Fruit fly (Drosophila melanogaster) whole organism, embryonic: ENCODE measurements around the gene TotB.

Experiments
- Asciz ChIP-seq: fragments of 200-800 bp; sonication (Bioruptor generic); optimal IDR thresholded peaks from 2 replicates; lab custom pipeline; 2017; ENCODE audit warnings: missing biosample characterization, mild to moderate bottlenecking, missing genetic modification characterization, missing genetic modification reagents
- Awh ChIP-seq: fragments of 200-800 bp; sonication (Bioruptor generic); IDR thresholded peaks from 2 replicates; pipeline ENCODE4, ENCODE4 v1.3.6; 2022; ENCODE audit warnings: missing biosample characterization, missing genetic modification characterization
- Bdp1 ChIP-seq: fragments of 200-800 bp; sonication (Bioruptor generic); optimal IDR thresholded peaks from 3 replicates; lab custom pipeline; 2016; ENCODE audit warnings: missing biosample characterization, missing genetic modification characterization
- CG11456 ChIP-seq: fragments of 200-800 bp; sonication (Bioruptor generic); IDR thresholded peaks from 3 replicates; pipeline ENCODE4 v1.3.6; 2022; ENCODE audit warnings: missing biosample characterization, missing genetic modification characterization
- CG11723 ChIP-seq: fragments of 200-800 bp; sonication (Bioruptor generic); optimal IDR thresholded peaks from 2 replicates; lab custom pipeline; 2017; ENCODE audit warnings: missing biosample characterization, mild to moderate bottlenecking, missing genetic modification characterization
- CG14860 ChIP-seq: fragments of 200-800 bp; sonication (Bioruptor generic); IDR thresholded peaks from 3 replicates; pipeline ENCODE4 v1.3.6; 2022; ENCODE audit warnings: missing biosample characterization, missing genetic modification characterization; ENCODE audit not compliant: partially characterized antibody
- CG1602 ChIP-seq: fragments of 200-800 bp; sonication (Bioruptor generic); optimal IDR thresholded peaks from 3 replicates; lab custom pipeline; 2016; ENCODE audit warnings: missing biosample characterization, missing genetic modification characterization
- CG1603 ChIP-seq: fragments of 200-800 bp; sonication (Bioruptor generic); optimal IDR thresholded peaks from 2 replicates; lab custom pipeline; 2019; ENCODE audit warnings: missing biosample characterization, mild to moderate bottlenecking, missing genetic modification characterization, moderate library complexity
- CG16813 ChIP-seq: fragments of 200-800 bp; sonication (Bioruptor generic); IDR thresholded peaks from 3 replicates; pipeline ENCODE4 v1.3.6; 2022; ENCODE audit warnings: missing biosample characterization, missing genetic modification characterization; ENCODE audit not compliant: partially characterized antibody
- CG17186 ChIP-seq: fragments of 200-800 bp; sonication (Bioruptor generic); optimal IDR thresholded peaks from 3 replicates; lab custom pipeline; 2017; ENCODE audit warnings: missing biosample characterization, missing genetic modification reagents, missing genetic modification characterization
- CG17361 ChIP-seq: fragments of 200-800 bp; sonication (Bioruptor generic); IDR thresholded peaks from 3 replicates; pipeline ENCODE4 v1.3.6; 2022; ENCODE audit warnings: missing biosample characterization, missing genetic modification characterization
- CG18619 ChIP-seq: fragments of 200-800 bp; sonication (Bioruptor generic); optimal IDR thresholded peaks from 3 replicates; lab custom pipeline; 2017; ENCODE audit warnings: missing biosample characterization, mild to moderate bottlenecking, missing genetic modification characterization
- CG18764 ChIP-seq: fragments of 200-800 bp; sonication (Bioruptor generic); optimal IDR thresholded peaks from 3 replicates; lab custom pipeline; 2016; ENCODE audit warnings: missing biosample characterization, missing genetic modification characterization
- CG2116 ChIP-seq: fragments of 200-800 bp; sonication (Bioruptor generic); optimal IDR thresholded peaks from 3 replicates; lab custom pipeline; 2018; ENCODE audit warnings: missing biosample characterization, mild to moderate bottlenecking, missing genetic modification characterization
- CG3281 ChIP-seq: fragments of 200-800 bp; sonication (Bioruptor generic); optimal IDR thresholded peaks from 3 replicates; lab custom pipeline; 2017; ENCODE audit warnings: missing biosample characterization, mild to moderate bottlenecking, missing genetic modification characterization
- CG3838 ChIP-seq: fragments of 200-800 bp; sonication (Bioruptor generic); optimal IDR thresholded peaks from 3 replicates; lab custom pipeline; 2016; ENCODE audit warnings: missing biosample characterization, missing genetic modification characterization
- CG3847 ChIP-seq: fragments of 200-800 bp; sonication (Bioruptor generic); IDR thresholded peaks from 2 replicates; pipeline ENCODE4 v1.3.6; 2022; ENCODE audit warnings: missing biosample characterization, missing genetic modification characterization
- CG6791 ChIP-seq: fragments of 200-800 bp; sonication (Bioruptor generic); IDR thresholded peaks from 3 replicates; pipeline ENCODE4 v1.3.6; 2022; ENCODE audit warnings: missing biosample characterization, missing genetic modification characterization; ENCODE audit not compliant: partially characterized antibody
- CG7786 ChIP-seq: fragments of 200-800 bp; sonication (Bioruptor generic); optimal IDR thresholded peaks from 2 replicates; lab custom pipeline; 2016; ENCODE audit warnings: missing biosample characterization, missing genetic modification characterization
- CG7963 ChIP-seq: fragments of 200-800 bp; sonication (Bioruptor generic); IDR thresholded peaks from 3 replicates; pipeline ENCODE4 v1.3.6; 2022; ENCODE audit warnings: missing biosample characterization, missing genetic modification characterization; ENCODE audit not compliant: partially characterized antibody
- CG8765 ChIP-seq: fragments of 200-800 bp; sonication (Bioruptor generic); IDR thresholded peaks from 2 replicates; pipeline ENCODE4 v1.3.6; 2022; ENCODE audit warnings: missing biosample characterization, missing genetic modification characterization
- CG9932 ChIP-seq: fragments of 200-800 bp; sonication (Bioruptor generic); IDR thresholded peaks from 2 replicates; pipeline ENCODE4 v1.3.6; 2022; ENCODE audit warnings: missing biosample characterization, missing genetic modification characterization
- Dbx ChIP-seq: fragments of 200-800 bp; sonication (Bioruptor generic); IDR thresholded peaks from 3 replicates; pipeline ENCODE4 v1.3.6; 2022; ENCODE audit warnings: missing biosample characterization, missing genetic modification characterization
- Dfd ChIP-seq, 2 experiments: fragments of >200 bp; optimal IDR thresholded peaks; 2 replicates each; lab custom pipeline; 2017; ENCODE audit warnings: missing biosample characterization in 2 of 2, missing genetic modification characterization in 2 of 2
- HLH4C ChIP-seq: fragments of 200-800 bp; sonication (Bioruptor generic); IDR thresholded peaks from 3 replicates; pipeline ENCODE4 v1.3.6; 2022; ENCODE audit warnings: missing biosample characterization, missing genetic modification characterization; ENCODE audit not compliant: partially characterized antibody
- NK7.1 ChIP-seq: fragments of 200-800 bp; sonication (Bioruptor generic); optimal IDR thresholded peaks from 3 replicates; lab custom pipeline; 2016; ENCODE audit warnings: missing biosample characterization, missing genetic modification characterization
- Opbp ChIP-seq: fragments of 200-800 bp; sonication (Bioruptor generic); IDR thresholded peaks from 3 replicates; pipeline ENCODE4 v1.3.6; 2022; ENCODE audit warnings: missing biosample characterization, missing genetic modification characterization; ENCODE audit not compliant: partially characterized antibody
- Pdp1 ChIP-seq, 2 experiments: fragments of 200-800 bp; sonication (Bioruptor generic); optimal IDR thresholded peaks; 3 replicates each; lab custom pipeline; 2016; ENCODE audit warnings: missing biosample characterization in 2 of 2, missing genetic modification characterization in 2 of 2, mild to moderate bottlenecking in 1 of 2, moderate library complexity in 1 of 2
- Six4 ChIP-seq: fragments of 200-800 bp; sonication (Bioruptor generic); optimal IDR thresholded peaks from 2 replicates; lab custom pipeline; 2016; ENCODE audit warnings: missing biosample characterization, missing genetic modification characterization
- Sox100B ChIP-seq: fragments of 200-800 bp; sonication (Bioruptor generic); optimal IDR thresholded peaks from 3 replicates; lab custom pipeline; 2018; ENCODE audit warnings: missing biosample characterization, mild to moderate bottlenecking, missing genetic modification characterization
- ase ChIP-seq: fragments of 200-800 bp; sonication (Bioruptor generic); IDR thresholded peaks from 3 replicates; pipeline ENCODE4 v1.3.6; 2022; ENCODE audit warnings: missing biosample characterization, missing genetic modification characterization
- ato ChIP-seq: fragments of 200-800 bp; sonication (Bioruptor generic); IDR thresholded peaks from 2 replicates; pipeline ENCODE4 v1.3.6; 2022; ENCODE audit warnings: missing biosample characterization, missing genetic modification characterization; ENCODE audit not compliant: partially characterized antibody
- bbx ChIP-seq: fragments of 200-800 bp; sonication (Bioruptor generic); IDR thresholded peaks from 2 replicates; pipeline ENCODE4 v1.3.6; 2022; ENCODE audit warnings: missing biosample characterization, missing genetic modification characterization; ENCODE audit not compliant: partially characterized antibody
- cas ChIP-seq: fragments of 200-800 bp; sonication (Bioruptor generic); IDR thresholded peaks from 2 replicates; pipeline ENCODE4 v1.3.6; 2022; ENCODE audit warnings: missing biosample characterization, missing genetic modification characterization
- dmrt11E ChIP-seq: fragments of 200-800 bp; sonication (Bioruptor generic); optimal IDR thresholded peaks from 3 replicates; lab custom pipeline; 2018; ENCODE audit warnings: missing biosample characterization, mild to moderate bottlenecking, missing genetic modification characterization, moderate library complexity
- fd64A ChIP-seq: fragments of 200-800 bp; sonication (Bioruptor generic); optimal IDR thresholded peaks from 3 replicates; lab custom pipeline; 2018; ENCODE audit warnings: missing biosample characterization, mild to moderate bottlenecking, missing genetic modification characterization
- fru ChIP-seq: fragments of >200 bp; optimal IDR thresholded peaks from 2 replicates; lab custom pipeline; 2017
- gce ChIP-seq: fragments of 200-800 bp; sonication (Bioruptor generic); IDR thresholded peaks from 3 replicates; pipeline ENCODE4 v1.3.6; 2022; ENCODE audit warnings: missing biosample characterization, missing genetic modification characterization
- hkb ChIP-seq, 2 experiments: fragments of 200-800 bp in 1 of 2; fragments of >200 bp in 1 of 2; sonication (Bioruptor generic) in 1 of 2; IDR thresholded peaks in 1 of 2; optimal IDR thresholded peaks in 1 of 2; 2 replicates each; pipeline versions ENCODE4 v1.3.6 to Lab custom; 2017 to 2022; ENCODE audit warnings: missing biosample characterization in 1 of 2, missing genetic modification characterization in 1 of 2
- insv ChIP-seq, 2 experiments: fragments of 200-800 bp; sonication (Bioruptor generic); optimal IDR thresholded peaks; 3 replicates each; lab custom pipeline; 2016 to 2018; ENCODE audit warnings: missing biosample characterization in 2 of 2, missing genetic modification characterization in 2 of 2
- kni ChIP-seq: fragments of 200-800 bp; sonication (Bioruptor generic); optimal IDR thresholded peaks from 3 replicates; lab custom pipeline; 2017; ENCODE audit warnings: mild to moderate bottlenecking, missing biosample characterization, missing genetic modification reagents, missing genetic modification characterization
- knrl ChIP-seq: fragments of 200-800 bp; sonication (Bioruptor generic); IDR thresholded peaks from 3 replicates; pipeline ENCODE4 v1.3.6; 2022; ENCODE audit warnings: missing biosample characterization, missing genetic modification characterization; ENCODE audit not compliant: partially characterized antibody
- mld ChIP-seq: fragments of 200-800 bp; sonication (Bioruptor generic); IDR thresholded peaks from 3 replicates; pipeline ENCODE4 v1.3.6; 2022; ENCODE audit warnings: missing biosample characterization, missing genetic modification characterization; ENCODE audit not compliant: partially characterized antibody
- phol ChIP-seq: fragments of 200-800 bp; sonication (Bioruptor generic); optimal IDR thresholded peaks from 3 replicates; lab custom pipeline; 2018; ENCODE audit warnings: missing biosample characterization, mild to moderate bottlenecking, missing genetic modification characterization, moderate library complexity
- row ChIP-seq: fragments of 200-800 bp; sonication (Bioruptor generic); IDR thresholded peaks from 3 replicates; pipeline ENCODE4 v1.3.6; 2022; ENCODE audit warnings: missing biosample characterization, missing genetic modification characterization
- sens-2 ChIP-seq: fragments of 200-800 bp; sonication (Bioruptor generic); IDR thresholded peaks from 2 replicates; pipeline ENCODE4 v1.3.6; 2022; ENCODE audit warnings: missing biosample characterization, missing genetic modification characterization
- sim ChIP-seq: fragments of 200-800 bp; sonication (Bioruptor generic); IDR thresholded peaks from 2 replicates; pipeline ENCODE4 v1.3.6; 2022; ENCODE audit warnings: missing biosample characterization, missing genetic modification characterization
- stwl ChIP-seq: fragments of 200-800 bp; sonication (Bioruptor generic); optimal IDR thresholded peaks from 3 replicates; lab custom pipeline; 2018; ENCODE audit warnings: missing biosample characterization, mild to moderate bottlenecking, missing genetic modification characterization, moderate library complexity
- tna ChIP-seq: fragments of 200-800 bp; sonication (Bioruptor generic); IDR thresholded peaks from 2 replicates; pipeline ENCODE4 v1.3.6; 2022; ENCODE audit warnings: missing biosample characterization, missing genetic modification characterization; ENCODE audit not compliant: partially characterized antibody
- usp ChIP-seq: fragments of >200 bp; optimal IDR thresholded peaks from 2 replicates; lab custom pipeline; 2017; ENCODE audit warnings: missing biosample characterization, missing genetic modification characterization

TotB gene

DNA sequence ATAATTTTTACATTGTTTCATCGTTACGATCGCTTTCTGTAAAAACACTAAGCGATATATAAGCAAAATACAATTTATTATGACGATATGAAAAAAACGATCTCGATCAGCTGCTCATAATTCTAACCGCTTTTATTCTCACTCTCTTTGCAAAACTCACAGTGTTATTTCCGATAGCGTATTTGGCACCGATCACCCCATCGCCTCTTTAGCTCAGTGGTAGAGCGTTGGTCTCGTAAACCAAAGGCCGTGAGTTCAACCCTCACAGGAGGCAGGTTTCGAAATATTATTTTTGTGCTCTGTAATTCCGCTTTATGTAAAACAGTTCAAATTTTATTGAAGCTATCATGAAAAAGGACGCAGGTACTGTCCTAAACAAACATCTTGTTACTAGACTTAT, 17.2 kb downstream of the TotB start (continued):
- TF ChIP-seq CG1603 (tag; lab: Kevin White, UChicago) = no peak
- no peak for TF ChIP-seq ase (GFP tag; lab: Robert Waterston, UW)
- TF ChIP-seq Opbp (GFP tag; lab: Robert Waterston, UW) = peak; percentile 82; the same call in 2 of the 3 replicates
- TF ChIP-seq Sox100B = no peak
- TF ChIP-seq Bdp1 = peak; percentile 95
- TF ChIP-seq CG17186 (GFP tag; lab: Kevin White, UChicago) = no peak
- no peak for TF ChIP-seq fd64A (GFP tag; lab: Kevin White, UChicago)
- no peak for TF ChIP-seq sim (GFP tag; lab: Robert Waterston, UW)
- no peak for TF ChIP-seq cas (GFP tag; lab: Robert Waterston, UW)
- TF ChIP-seq CG8765 (GFP tag; lab: Robert Waterston, UW) = no peak
- TF ChIP-seq CG2116 (GFP tag; lab: Kevin White, UChicago) = no peak
- no peak for TF ChIP-seq sens-2 (GFP tag; lab: Robert Waterston, UW)
- TF ChIP-seq CG14860 (GFP tag; lab: Robert Waterston, UW) = peak; percentile 31; the same call in 1 of the 3 replicates
- no peak for TF ChIP-seq CG3838
- TF ChIP-seq CG18764 (GFP tag; lab: Kevin White, UChicago) = no peak
- no peak for TF ChIP-seq CG3281
- peak; percentile 61 for TF ChIP-seq CG16813 (GFP tag; lab: Robert Waterston, UW)
- no peak for TF ChIP-seq phol (tag; lab: Kevin White, UChicago)
- TF ChIP-seq HLH4C (GFP tag; lab: Robert Waterston, UW) = peak; percentile 58
- TF ChIP-seq Dbx = no peak
- TF ChIP-seq Awh (GFP tag; lab: Robert Waterston, UW) = no peak
- TF ChIP-seq gce (GFP tag; lab: Robert Waterston, UW) = no peak
- peak; percentile 19 for TF ChIP-seq kni (GFP tag; lab: Kevin White, UChicago)
- peak; percentile 14 for TF ChIP-seq tna
- TF ChIP-seq ato = peak; percentile 48
- peak; percentile 67; the same call in 1 of the 2 replicates for TF ChIP-seq bbx (GFP tag; lab: Robert Waterston, UW)
- no peak for TF ChIP-seq stwl (tag; lab: Kevin White, UChicago)
- TF ChIP-seq CG3847 (GFP tag; lab: Robert Waterston, UW) = no peak
- TF ChIP-seq usp (GFP tag; lab: Kevin White, UChicago) = no peak
- TF ChIP-seq dmrt11E (tag; lab: Kevin White, UChicago) = no peak
- no peak for TF ChIP-seq CG17361 (GFP tag; lab: Robert Waterston, UW)
- TF ChIP-seq CG7963 (GFP tag; lab: Robert Waterston, UW) = peak; percentile 63; the same call in 2 of the 3 replicates
- TF ChIP-seq Pdp1 (GFP tag; optimal IDR thresholded peaks at IDR 0.05; lab: Kevin White, UChicago) = no peak
- no peak for TF ChIP-seq insv (GFP tag; optimal IDR thresholded peaks at IDR 0.05; lab: Kevin White, UChicago)
- no peak for TF ChIP-seq hkb (optimal IDR thresholded peaks at IDR 0.05; lab: Kevin White, UChicago)
- TF ChIP-seq hkb (GFP tag; IDR thresholded peaks at IDR 0.05; lab: Robert Waterston, UW) = no peak
- TF ChIP-seq mld (GFP tag; lab: Robert Waterston, UW) = peak; percentile 81
- TF ChIP-seq row (GFP tag; lab: Robert Waterston, UW) = no peak
- no peak for TF ChIP-seq CG11723 (GFP tag; lab: Kevin White, UChicago)
- TF ChIP-seq CG18619 (GFP tag; lab: Kevin White, UChicago) = no peak
- TF ChIP-seq Asciz (GFP tag; lab: Kevin White, UChicago) = no peak
- TF ChIP-seq CG11456 (GFP tag; lab: Robert Waterston, UW) = no peak
- TF ChIP-seq CG7786 (GFP tag; lab: Kevin White, UChicago) = no peak
- peak; percentile 31; the same call in 2 of the 3 replicates for TF ChIP-seq knrl
- TF ChIP-seq NK7.1 (GFP tag; lab: Kevin White, UChicago) = no peak
- TF ChIP-seq Dfd (GFP tag; optimal IDR thresholded peaks at IDR 0.05; lab: Kevin White, UChicago) = no peak
- TF ChIP-seq CG9932 (GFP tag; lab: Robert Waterston, UW) = no peak
- no peak for TF ChIP-seq CG1602
- peak; percentile 88 for TF ChIP-seq CG6791 (GFP tag; lab: Robert Waterston, UW)
- TF ChIP-seq Six4 (GFP tag; lab: Kevin White, UChicago) = no peak
- no peak for TF ChIP-seq fru (lab: Kevin White, UChicago)
